Worm (Caenorhabditis elegans) whole organism, L2 larva: Measurements from ENCODE around the gene clec-133.

Experiments used
- C34F6.9 ChIP-seq: fragments of 150-350 bp; optimal IDR thresholded peaks from 2 replicates; lab custom pipeline; 2014; ENCODE audit warnings: missing biosample characterization, missing genetic modification characterization
- F13H6.1 ChIP-seq: sonication (generic microtip); optimal IDR thresholded peaks from 2 replicates; lab custom pipeline; 2016; ENCODE audit warnings: missing genetic modification characterization, missing compliant biosample characterization
- R02D3.7 ChIP-seq: fragments of 150-350 bp; optimal IDR thresholded peaks from 2 replicates; lab custom pipeline; 2014; ENCODE audit warnings: missing biosample characterization, missing genetic modification characterization
- ZK546.5 ChIP-seq: sonication (generic microtip); optimal IDR thresholded peaks from 2 replicates; lab custom pipeline; 2017; ENCODE audit warnings: missing biosample characterization, missing genetic modification characterization
- alr-1 ChIP-seq: fragments of 150-350 bp; optimal IDR thresholded peaks from 2 replicates; lab custom pipeline; 2014; ENCODE audit warnings: missing biosample characterization, missing genetic modification characterization
- ama-1 ChIP-seq: fragments of 150-350 bp; optimal IDR thresholded peaks from 2 replicates; lab custom pipeline; 2018; ENCODE audit warnings: inconsistent platforms
- ceh-16 ChIP-seq: fragments of 150-350 bp; optimal IDR thresholded peaks from 2 replicates; lab custom pipeline; 2014; ENCODE audit warnings: missing biosample characterization, missing genetic modification characterization
- ceh-82 ChIP-seq: fragments of 150-350 bp; optimal IDR thresholded peaks from 2 replicates; lab custom pipeline; 2014; ENCODE audit warnings: missing biosample characterization, missing genetic modification characterization
- crh-2 ChIP-seq: sonication (generic microtip); optimal IDR thresholded peaks from 2 replicates; lab custom pipeline; 2017; ENCODE audit warnings: missing biosample characterization, missing genetic modification characterization
- egl-27 ChIP-seq: sonication (generic microtip); optimal IDR thresholded peaks from 3 replicates; lab custom pipeline; 2017; ENCODE audit warnings: missing biosample characterization, missing genetic modification reagents, missing genetic modification characterization
- elt-1 ChIP-seq: fragments of 150-350 bp; optimal IDR thresholded peaks from 2 replicates; lab custom pipeline; 2014; ENCODE audit warnings: missing biosample characterization, missing genetic modification characterization
- gmeb-1 ChIP-seq: fragments of 150-350 bp; optimal IDR thresholded peaks from 2 replicates; lab custom pipeline; 2014; ENCODE audit warnings: missing biosample characterization, missing genetic modification characterization
- lin-11 ChIP-seq: fragments of 150-350 bp; sonication (generic microtip); optimal IDR thresholded peaks from 2 replicates; lab custom pipeline; 2014; ENCODE audit warnings: missing biosample characterization, missing genetic modification characterization, inconsistent platforms, mixed read lengths
- mab-5 ChIP-seq: fragments of 150-350 bp; optimal IDR thresholded peaks from 2 replicates; lab custom pipeline; 2014; ENCODE audit warnings: missing biosample characterization, missing genetic modification characterization
- mbf-1 ChIP-seq: sonication (generic microtip); optimal IDR thresholded peaks from 2 replicates; lab custom pipeline; 2017; ENCODE audit warnings: missing biosample characterization, missing genetic modification characterization
- mdl-1 ChIP-seq, 2 experiments: fragments of 150-350 bp in 1 of 2; sonication (generic microtip) in 1 of 2; optimal IDR thresholded peaks; 2 replicates each; lab custom pipeline; 2017; ENCODE audit warnings: missing biosample characterization in 2 of 2, missing genetic modification characterization in 2 of 2
- nhr-11 ChIP-seq: fragments of 150-350 bp; optimal IDR thresholded peaks from 2 replicates; lab custom pipeline; 2014; ENCODE audit warnings: missing biosample characterization, missing genetic modification characterization
- nhr-12 ChIP-seq: fragments of 150-350 bp; optimal IDR thresholded peaks from 2 replicates; lab custom pipeline; 2014; ENCODE audit warnings: missing biosample characterization, missing genetic modification characterization
- nhr-129 ChIP-seq: fragments of 150-350 bp; optimal IDR thresholded peaks from 2 replicates; lab custom pipeline; 2014; ENCODE audit warnings: missing biosample characterization, missing genetic modification characterization
- nhr-21 ChIP-seq: fragments of 150-350 bp; optimal IDR thresholded peaks from 2 replicates; lab custom pipeline; 2014; ENCODE audit warnings: missing biosample characterization, missing genetic modification characterization
- nhr-23 ChIP-seq: fragments of 150-350 bp; optimal IDR thresholded peaks from 2 replicates; lab custom pipeline; 2014; ENCODE audit warnings: missing biosample characterization, missing genetic modification reagents, missing genetic modification characterization
- nhr-25 ChIP-seq: fragments of 150-350 bp; sonication (generic microtip); optimal IDR thresholded peaks from 3 replicates; lab custom pipeline; 2014; ENCODE audit warnings: missing biosample characterization, missing genetic modification characterization
- nhr-6 ChIP-seq: fragments of 150-350 bp; optimal IDR thresholded peaks from 2 replicates; lab custom pipeline; 2014; ENCODE audit warnings: missing biosample characterization, missing genetic modification characterization
- nhr-77 ChIP-seq: fragments of 150-350 bp; optimal IDR thresholded peaks from 2 replicates; lab custom pipeline; 2014; ENCODE audit warnings: missing biosample characterization, missing genetic modification characterization
- peb-1 ChIP-seq: fragments of 150-350 bp; optimal IDR thresholded peaks from 2 replicates; lab custom pipeline; 2014; ENCODE audit warnings: missing biosample characterization, missing genetic modification characterization
- skn-1 ChIP-seq: sonication (generic microtip); optimal IDR thresholded peaks from 2 replicates; lab custom pipeline; 2017; ENCODE audit warnings: missing biosample characterization, missing genetic modification characterization
- sma-3 ChIP-seq: sonication (generic microtip); optimal IDR thresholded peaks from 2 replicates; lab custom pipeline; 2016; ENCODE audit warnings: missing genetic modification reagents, missing genetic modification characterization, missing compliant biosample characterization
- snpc-4 ChIP-seq: fragments of 150-350 bp; optimal IDR thresholded peaks from 2 replicates; lab custom pipeline; 2014; ENCODE audit warnings: missing biosample characterization, missing genetic modification characterization
- unc-39 ChIP-seq: fragments of 150-350 bp; optimal IDR thresholded peaks from 2 replicates; lab custom pipeline; 2014; ENCODE audit warnings: missing biosample characterization, missing genetic modification characterization
- unc-55 ChIP-seq: fragments of 150-350 bp; sonication (generic microtip); optimal IDR thresholded peaks from 3 replicates; lab custom pipeline; 2014; ENCODE audit warnings: missing biosample characterization, missing genetic modification reagents, missing genetic modification characterization
- unc-62 ChIP-seq: fragments of 150-350 bp; optimal IDR thresholded peaks from 2 replicates; lab custom pipeline; 2014; ENCODE audit warnings: missing biosample characterization, missing genetic modification reagents, missing genetic modification characterization
- zag-1 ChIP-seq: fragments of 150-350 bp; optimal IDR thresholded peaks from 2 replicates; lab custom pipeline; 2014; ENCODE audit warnings: missing biosample characterization, missing genetic modification characterization
- ztf-11 ChIP-seq: sonication (generic microtip); optimal IDR thresholded peaks from 2 replicates; lab custom pipeline; 2017; ENCODE audit warnings: missing biosample characterization, missing genetic modification characterization
- ztf-4 ChIP-seq: fragments of 150-350 bp; optimal IDR thresholded peaks from 2 replicates; lab custom pipeline; 2014; ENCODE audit warnings: missing biosample characterization, missing genetic modification characterization

Gene clec-133

ce11 chrII:3560592-3560991 is 17.6 kb upstream of the clec-133 start, which contains the start of gene W10G11.1:
Gene W10G11.1, minus strand, starts transcription at chrII:3560692.
- no peak for TF ChIP-seq ama-1
- no peak for TF ChIP-seq C34F6.9 (tag; lab: Kevin White, UChicago)
- TF ChIP-seq ZK546.5 (tag; lab: Kevin White, UChicago): no peak
- no peak for TF ChIP-seq ceh-16 (tag; lab: Kevin White, UChicago)
- no peak for TF ChIP-seq nhr-23 (tag; lab: Kevin White, UChicago)
- TF ChIP-seq ztf-11 (tag; lab: Kevin White, UChicago): no peak
- TF ChIP-seq unc-55 (GFP tag; lab: Kevin White, UChicago): no peak
- no peak for TF ChIP-seq nhr-11 (tag; lab: Kevin White, UChicago)
- TF ChIP-seq mbf-1: no peak
- TF ChIP-seq zag-1 (tag; lab: Kevin White, UChicago): no peak
- no peak for TF ChIP-seq elt-1 (tag; lab: Kevin White, UChicago)
- TF ChIP-seq peb-1 (tag; lab: Kevin White, UChicago): no peak

ce11 chrII:3561561-3561960 is 16.7 kb upstream of the clec-133 start, which contains the start of gene W10G11.2:
Gene W10G11.2, minus strand, starts transcription at chrII:3561661.
- TF ChIP-seq mbf-1 (no peak), nhr-6 (no peak), egl-27 (no peak), snpc-4 (tag; lab: Kevin White, UChicago) (no peak), nhr-129 (tag; lab: Kevin White, UChicago) (no peak), ztf-4 (tag; lab: Kevin White, UChicago) (no peak)

DNA sequence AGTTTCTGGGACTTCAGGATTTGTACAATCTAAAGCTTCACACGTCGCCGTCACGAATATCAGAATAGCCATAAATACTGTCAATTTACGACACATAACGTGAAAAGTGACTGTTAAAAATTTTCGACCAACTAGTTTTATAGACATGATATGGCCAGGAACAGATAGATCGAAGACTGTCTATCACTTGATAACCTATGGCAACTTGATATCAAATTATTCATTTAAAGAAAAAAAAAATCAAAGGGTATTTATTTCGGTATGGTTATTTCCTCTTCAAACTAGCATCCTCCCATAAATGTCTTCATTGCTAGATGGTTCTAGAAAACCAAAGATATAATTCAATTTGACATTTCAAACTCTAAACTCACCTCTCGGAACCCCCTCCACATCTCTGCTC is 15.8 kb upstream of the clec-133 start, which contains the start of gene W10G11.3:
W10G11.3 (minus strand) TSS at position 101 of the 400 bp plus-strand sequence.
- TF ChIP-seq lin-11 (tag; lab: Kevin White, UChicago) (no peak), R02D3.7 (no peak), unc-39 (no peak), sma-3 (GFP tag; lab: Kevin White, UChicago) (no peak), unc-62 (no peak), C34F6.9 (tag; lab: Kevin White, UChicago) (no peak), ztf-11 (tag; lab: Kevin White, UChicago) (no peak), alr-1 (tag; lab: Kevin White, UChicago) (no peak), ZK546.5 (tag; lab: Kevin White, UChicago) (no peak), ceh-82 (tag; lab: Kevin White, UChicago) (no peak), mdl-1 (tag; optimal IDR thresholded peaks at IDR 0.05; lab: Kevin White, UChicago) (no peak), nhr-6 (no peak), nhr-21 (tag; lab: Kevin White, UChicago) (no peak), F13H6.1 (tag; lab: Kevin White, UChicago) (no peak), nhr-129 (tag; lab: Kevin White, UChicago) (no peak), nhr-12 (tag; lab: Kevin White, UChicago) (no peak), mab-5 (tag; lab: Kevin White, UChicago) (no peak)
- TF ChIP-seq, all 48 proteins: peak for 0

ce11 chrII:3567066-3567465 is 11.2 kb upstream of the clec-133 start:
- TF ChIP-seq zag-1 (tag; lab: Kevin White, UChicago) (no peak), F13H6.1 (tag; lab: Kevin White, UChicago) (no peak)

- TF ChIP-seq gmeb-1 (peak; percentile 39), sma-3 (GFP tag; lab: Kevin White, UChicago) (peak; percentile 22)
Observed at ce11 chrII:3567576-3567975, 10.6 kb upstream of the clec-133 start.

DNA sequence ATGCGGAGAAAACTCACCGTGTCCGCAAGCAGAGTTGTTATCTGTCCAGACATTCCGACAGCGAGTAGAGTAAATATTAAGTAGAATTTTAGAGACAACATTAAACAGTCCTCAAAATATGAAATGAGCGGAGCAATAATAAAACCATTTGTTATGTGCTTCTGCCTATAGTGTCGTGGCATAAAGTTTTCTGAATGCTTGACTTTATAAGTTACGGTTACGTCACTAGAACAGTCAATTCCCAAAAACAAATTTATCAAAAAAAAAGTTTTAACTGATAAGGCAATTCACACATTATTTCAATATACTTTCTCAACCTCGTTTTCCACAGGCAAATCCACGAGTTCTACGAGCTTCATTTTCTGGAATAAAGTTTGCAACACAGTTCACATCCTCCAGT is 9.1 kb upstream of the clec-133 start, which contains the start of gene clec-127:
clec-127 (minus strand) TSS at position 101 of the 400 bp plus-strand sequence.
- TF ChIP-seq nhr-129 (tag; lab: Kevin White, UChicago) (no peak), ztf-11 (tag; lab: Kevin White, UChicago) (no peak), ztf-4 (tag; lab: Kevin White, UChicago) (no peak), nhr-77 (tag; lab: Kevin White, UChicago) (no peak), skn-1 (tag; lab: Kevin White, UChicago) (no peak), unc-55 (GFP tag; lab: Kevin White, UChicago) (no peak), nhr-25 (tag; lab: Kevin White, UChicago) (no peak), mbf-1 (no peak), C34F6.9 (tag; lab: Kevin White, UChicago) (no peak), crh-2 (tag; lab: Kevin White, UChicago) (no peak), ama-1 (no peak), unc-62 (no peak), F13H6.1 (tag; lab: Kevin White, UChicago) (no peak), R02D3.7 (no peak), peb-1 (tag; lab: Kevin White, UChicago) (no peak), unc-39 (no peak)
- TF ChIP-seq, all 48 proteins: peak for 0
